Worm (Caenorhabditis elegans): Measurements from ENCODE around the gene F56D5.6.

Gene F56D5.6

DNA sequence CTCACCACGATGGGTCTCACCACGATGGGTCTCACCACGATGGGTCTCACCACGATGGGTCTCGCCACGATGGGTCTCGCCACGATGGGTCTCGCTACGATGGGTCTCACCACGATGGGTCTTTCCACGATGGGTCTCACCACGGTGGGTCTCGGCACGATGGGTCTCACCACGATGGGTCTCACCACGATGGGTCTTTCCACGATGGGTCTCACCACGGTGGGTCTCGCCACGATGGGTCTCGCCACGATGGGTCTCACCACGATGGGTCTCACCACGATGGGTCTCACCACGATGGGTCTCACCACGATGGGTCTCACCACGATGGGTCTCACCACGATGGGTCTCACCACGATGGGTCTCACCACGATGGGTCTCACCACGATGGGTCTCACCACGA is 9.0 kb downstream of the F56D5.6 start:
- TF ChIP-seq egrh-3 (GFP tag; IDR thresholded peaks at IDR 0.05) (peak; percentile 58; the same call in 1 of the 2 replicates), F33H1.4 (GFP tag; IDR thresholded peaks at IDR 0.05) (peak; percentile 64)

DNA sequence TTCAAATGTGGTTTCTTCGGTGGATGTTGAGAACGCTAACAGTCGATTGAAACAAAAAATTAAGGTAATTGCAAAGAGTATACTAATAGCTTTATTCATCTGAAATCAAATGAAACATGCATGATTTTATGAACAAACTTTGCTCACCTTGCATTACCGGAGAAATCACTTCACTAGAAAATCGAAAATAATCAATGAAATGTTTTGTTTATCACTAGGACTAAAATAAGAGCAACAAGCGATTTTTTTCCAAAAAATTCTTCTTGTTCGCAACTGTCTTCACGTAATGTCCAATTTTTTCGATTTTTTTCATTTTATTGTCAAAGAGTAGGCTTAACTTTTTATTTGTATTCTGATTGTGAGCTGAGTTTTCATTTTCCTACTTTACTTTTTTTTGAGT is 20.7 kb downstream of the F56D5.6 start, which contains the start of gene F56D5.9:
F56D5.9 (minus strand) TSS at position 101 of the 400 bp plus-strand sequence.
- TF ChIP-seq B0035.1 (tag; optimal IDR thresholded peaks at IDR 0.05) (no peak), lin-54 (GFP tag; optimal IDR thresholded peaks at IDR 0.05) (no peak), Y95B8A.8 (GFP tag; IDR thresholded peaks at IDR 0.05) (no peak), unc-130 (GFP tag; optimal IDR thresholded peaks at IDR 0.05) (no peak), hlh-26 (GFP tag; conservative IDR thresholded peaks at IDR 0.05) (no peak), aptf-2 (GFP tag; conservative IDR thresholded peaks at IDR 0.05) (no peak), zim-3 (tag; optimal IDR thresholded peaks at IDR 0.05) (no peak), mel-28 (tag; optimal IDR thresholded peaks at IDR 0.05; ENCODE audit: borderline replicate concordance) (no peak), unc-62 (GFP tag; optimal IDR thresholded peaks at IDR 0.05) (no peak), snpc-3.4 (tag; optimal IDR thresholded peaks at IDR 0.05) (no peak), akir-1 (GFP tag; optimal IDR thresholded peaks at IDR 0.05) (no peak), C06A6.2 (GFP tag; conservative IDR thresholded peaks at IDR 0.05) (no peak), die-1 (tag; optimal IDR thresholded peaks at IDR 0.05) (no peak), K11D2.4 (GFP tag; IDR thresholded peaks at IDR 0.05) (no peak)

- TF ChIP-seq bed-1 (GFP tag; IDR thresholded peaks at IDR 0.05): no peak
- TF ChIP-seq F33H1.4 (GFP tag; IDR thresholded peaks at IDR 0.05): no peak
- no peak for TF ChIP-seq K12H6.12 (tag; optimal IDR thresholded peaks at IDR 0.05)
- TF ChIP-seq F57A8.1 (GFP tag; optimal IDR thresholded peaks at IDR 0.05): no peak
- no peak for TF ChIP-seq hsf-1 (GFP tag; IDR thresholded peaks at IDR 0.05)
- no peak for TF ChIP-seq nhr-27 (tag; optimal IDR thresholded peaks at IDR 0.05)
- no peak for TF ChIP-seq lin-54 (GFP tag; optimal IDR thresholded peaks at IDR 0.05)
- TF ChIP-seq him-1 (tag; optimal IDR thresholded peaks at IDR 0.05): no peak
- TF ChIP-seq ekl-4 (GFP tag; IDR thresholded peaks at IDR 0.05): no peak
- no peak for TF ChIP-seq tbp1 (GFP tag; optimal IDR thresholded peaks at IDR 0.05)
- TF ChIP-seq die-1 (tag; optimal IDR thresholded peaks at IDR 0.05): no peak
- no peak for TF ChIP-seq cebp-1 (GFP tag; IDR thresholded peaks at IDR 0.05)
- TF ChIP-seq cebp-1 (tag; optimal IDR thresholded peaks at IDR 0.05): no peak
- TF ChIP-seq F39B2.1 (GFP tag; IDR thresholded peaks at IDR 0.05): no peak
- no peak for TF ChIP-seq dox-1 (GFP tag; IDR thresholded peaks at IDR 0.05)
- TF ChIP-seq T26A5.8 (tag; optimal IDR thresholded peaks at IDR 0.05): no peak
Observed at ce11 chrIV:9423095-9423494, 21.4 kb downstream of the F56D5.6 start, which contains the start of gene srxa-2. Gene srxa-2, plus strand, starts transcription at chrIV:9423395.

DNA sequence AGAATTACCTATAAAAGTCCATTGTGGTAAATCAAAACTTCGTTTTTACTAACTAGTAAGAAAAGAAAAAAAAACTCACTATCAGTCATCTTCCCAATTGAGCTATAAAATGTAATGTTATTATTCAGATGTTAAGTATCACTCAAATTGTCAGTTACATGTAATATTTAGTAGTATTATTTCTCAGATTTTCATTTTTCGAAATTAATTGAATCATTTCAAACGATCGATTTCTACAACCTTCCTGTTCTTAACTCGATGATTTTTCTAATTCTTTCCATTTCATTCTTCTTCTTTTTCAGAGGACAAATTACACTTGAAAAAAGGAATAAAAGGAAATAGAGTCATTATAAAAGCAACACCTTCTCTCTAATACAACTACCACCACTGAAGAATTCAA is 26.2 kb downstream of the F56D5.6 start, which contains the start of gene F59B8.1:
F59B8.1 (plus strand) TSS at position 301 of the 400 bp plus-strand sequence.
- TF ChIP-seq ets-4 (GFP tag; optimal IDR thresholded peaks at IDR 0.05) (no peak), tbx-9 (tag; optimal IDR thresholded peaks at IDR 0.05; ENCODE audit: borderline replicate concordance) (no peak), cebp-1 (GFP tag; IDR thresholded peaks at IDR 0.05) (no peak), cebp-1 (tag; optimal IDR thresholded peaks at IDR 0.05) (no peak), chd-7 (tag; optimal IDR thresholded peaks at IDR 0.05) (no peak), hlh-12 (tag; optimal IDR thresholded peaks at IDR 0.05) (no peak), lin-40 (tag; optimal IDR thresholded peaks at IDR 0.05) (no peak), F49E8.2 (tag; optimal IDR thresholded peaks at IDR 0.05; ENCODE audit: insufficient read depth) (no peak), dpff-1 (tag; optimal IDR thresholded peaks at IDR 0.05) (no peak), ztf-22 (GFP tag; optimal IDR thresholded peaks at IDR 0.05) (no peak), rpc-1 (optimal IDR thresholded peaks at IDR 0.05) (no peak), rpc-1 (tag; optimal IDR thresholded peaks at IDR 0.05) (no peak), egl-44 (GFP tag; IDR thresholded peaks at IDR 0.05) (no peak), lir-1 (GFP tag; conservative IDR thresholded peaks at IDR 0.05) (no peak), sptf-2 (GFP tag; optimal IDR thresholded peaks at IDR 0.05) (no peak), madf-6 (GFP tag; IDR thresholded peaks at IDR 0.05) (no peak), dpl-1 (GFP tag; optimal IDR thresholded peaks at IDR 0.05) (no peak), madf-10 (tag; optimal IDR thresholded peaks at IDR 0.05) (no peak)

Data from whole organism, young adult.